Worm (Caenorhabditis elegans) whole organism, dauer: ENCODE measurements around the gene snt-6.

Experiments
- unc-62 ChIP-seq: sonication (generic microtip); optimal IDR thresholded peaks from 2 replicates; lab custom pipeline; 2017; ENCODE audit warnings: missing biosample characterization, missing genetic modification reagents, missing genetic modification characterization

The snt-6 gene

ce11 chrII:750155-750554 is at the start of gene snt-6:
TSS of gene snt-6 (minus strand) at chrII:750212.
- TF ChIP-seq unc-62 (GFP tag; lab: Kevin White, UChicago) = no peak

ce11 chrII:799700-800099 is 49.7 kb upstream of the snt-6 start, which contains the start of gene F46F5.14:
TSS of gene F46F5.14 (plus strand) at chrII:800000.
- no peak for TF ChIP-seq unc-62 (GFP tag; lab: Kevin White, UChicago)

- no peak for TF ChIP-seq unc-62 (GFP tag; lab: Kevin White, UChicago)
Measured at ce11 chrII:797445-797844, 47.4 kb upstream of the snt-6 start.

- TF ChIP-seq unc-62 (GFP tag; lab: Kevin White, UChicago) = no peak
Measured at ce11 chrII:796916-797315, 46.9 kb upstream of the snt-6 start.

- TF ChIP-seq unc-62 (GFP tag; lab: Kevin White, UChicago) = no peak
Measured at ce11 chrII:791828-792227, 41.8 kb upstream of the snt-6 start, which contains the start of gene F46F5.1. TSS of gene F46F5.1 (minus strand) at chrII:791928.

- TF ChIP-seq unc-62 (GFP tag; lab: Kevin White, UChicago) = no peak
Measured at ce11 chrII:788139-788538, 38.1 kb upstream of the snt-6 start, which contains the start of gene F46F5.15. TSS of gene F46F5.15 (plus strand) at chrII:788439.

ce11 chrII:786938-787337 is 36.9 kb upstream of the snt-6 start, which contains the start of gene F46F5.16:
TSS of gene F46F5.16 (plus strand) at chrII:787238.
- TF ChIP-seq unc-62 (GFP tag; lab: Kevin White, UChicago) = no peak

- no peak for TF ChIP-seq unc-62 (GFP tag; lab: Kevin White, UChicago)
Measured at ce11 chrII:783532-783931, 33.5 kb upstream of the snt-6 start, which contains the start of gene Y39F10A.6. TSS of gene Y39F10A.6 (minus strand) at chrII:783632.

- no peak for TF ChIP-seq unc-62 (GFP tag; lab: Kevin White, UChicago)
Measured at ce11 chrII:782903-783302, 32.9 kb upstream of the snt-6 start, which contains the start of gene Y39F10A.3. TSS of gene Y39F10A.3 (minus strand) at chrII:783003.

- TF ChIP-seq unc-62 (GFP tag; lab: Kevin White, UChicago) = no peak
Measured at ce11 chrII:775033-775432, 25.0 kb upstream of the snt-6 start, which contains the start of gene Y39F10A.1. TSS of gene Y39F10A.1 (plus strand) at chrII:775333.

- TF ChIP-seq unc-62 (GFP tag; lab: Kevin White, UChicago) = no peak
Measured at ce11 chrII:773830-774229, 23.8 kb upstream of the snt-6 start.

- no peak for TF ChIP-seq unc-62 (GFP tag; lab: Kevin White, UChicago)
Measured at ce11 chrII:770253-770652, 20.2 kb upstream of the snt-6 start, which contains the start of gene C08G5.6. TSS of gene C08G5.6 (plus strand) at chrII:770553.

- TF ChIP-seq unc-62 (GFP tag; lab: Kevin White, UChicago) = no peak
Measured at ce11 chrII:769250-769649, 19.2 kb upstream of the snt-6 start.

- TF ChIP-seq unc-62 (GFP tag; lab: Kevin White, UChicago) = no peak
Measured at ce11 chrII:765219-765618, 15.2 kb upstream of the snt-6 start, which contains the start of gene C08G5.7. TSS of gene C08G5.7 (minus strand) at chrII:765319.

ce11 chrII:764385-764784 is 14.4 kb upstream of the snt-6 start:
- TF ChIP-seq unc-62 (GFP tag; lab: Kevin White, UChicago) = no peak

ce11 chrII:762942-763341 is 12.9 kb upstream of the snt-6 start:
- no peak for TF ChIP-seq unc-62 (GFP tag; lab: Kevin White, UChicago)

ce11 chrII:760276-760675 is 10.3 kb upstream of the snt-6 start:
- TF ChIP-seq unc-62 (GFP tag; lab: Kevin White, UChicago) = no peak
